Worm (Caenorhabditis elegans) whole organism, late embryonic: Measurements from ENCODE around the gene cdr-4.

Experiments used
- C08G9.2 ChIP-seq: sonication (generic microtip); optimal IDR thresholded peaks from 2 replicates; lab custom pipeline; 2016; ENCODE audit warnings: mild to moderate bottlenecking, missing genetic modification characterization, moderate library complexity, missing compliant biosample characterization
- C38D4.7 ChIP-seq: fragments of 200-800 bp; sonication (Bioruptor generic); optimal IDR thresholded peaks from 2 replicates; lab custom pipeline; 2018; ENCODE audit warnings: mild to moderate bottlenecking, missing genetic modification characterization, moderate library complexity, missing compliant biosample characterization
- Y22D7AL.16 ChIP-seq: sonication (generic microtip); optimal IDR thresholded peaks from 2 replicates; lab custom pipeline; 2016; ENCODE audit warnings: missing genetic modification characterization, missing compliant biosample characterization
- ama-1 ChIP-seq: fragments of 150-350 bp; optimal IDR thresholded peaks from 2 replicates; lab custom pipeline; 2014
- ceh-14 ChIP-seq: sonication (generic microtip); optimal IDR thresholded peaks from 2 replicates; lab custom pipeline; 2016; ENCODE audit warnings: missing genotype, missing genetic modification characterization, missing compliant biosample characterization
- ceh-18 ChIP-seq: sonication (generic microtip); optimal IDR thresholded peaks from 2 replicates; lab custom pipeline; 2016; ENCODE audit warnings: missing genetic modification characterization, missing compliant biosample characterization
- ceh-22 ChIP-seq: sonication (generic microtip); optimal IDR thresholded peaks from 2 replicates; lab custom pipeline; 2017; ENCODE audit warnings: missing biosample characterization, missing genetic modification characterization
- ceh-24 ChIP-seq: sonication (generic microtip); optimal IDR thresholded peaks from 2 replicates; lab custom pipeline; 2016; ENCODE audit warnings: mild to moderate bottlenecking, missing genetic modification characterization, missing compliant biosample characterization
- ceh-31 ChIP-seq: sonication (generic microtip); optimal IDR thresholded peaks from 2 replicates; lab custom pipeline; 2016; ENCODE audit warnings: missing genetic modification characterization, missing compliant biosample characterization
- ceh-45 ChIP-seq: fragments of 200-800 bp; sonication (Bioruptor generic); IDR thresholded peaks from 2 replicates; pipeline ENCODE4 v1.3.6; 2022; ENCODE audit warnings: missing genetic modification reagents, missing genetic modification characterization, missing compliant biosample characterization
- ceh-48 ChIP-seq: sonication (generic microtip); optimal IDR thresholded peaks from 2 replicates; lab custom pipeline; 2016; ENCODE audit warnings: missing genetic modification characterization, inconsistent platforms, missing compliant biosample characterization
- ceh-6 ChIP-seq: fragments of 200-800 bp; sonication (Bioruptor generic); optimal IDR thresholded peaks from 2 replicates; lab custom pipeline; 2018; ENCODE audit warnings: mild to moderate bottlenecking, missing genetic modification characterization, missing compliant biosample characterization
- che-1 ChIP-seq: sonication (generic microtip); optimal IDR thresholded peaks from 2 replicates; lab custom pipeline; 2016; ENCODE audit warnings: mild to moderate bottlenecking, missing genetic modification characterization, missing compliant biosample characterization
- dmd-4 ChIP-seq: sonication (generic microtip); optimal IDR thresholded peaks from 2 replicates; lab custom pipeline; 2016; ENCODE audit warnings: borderline replicate concordance, missing genetic modification characterization, missing compliant biosample characterization
- dve-1 ChIP-seq: sonication (generic microtip); optimal IDR thresholded peaks from 2 replicates; lab custom pipeline; 2017; ENCODE audit warnings: antibody characterized with exemption, mild to moderate bottlenecking, missing genetic modification characterization, missing compliant biosample characterization
- elt-2 ChIP-seq: sonication (generic microtip); optimal IDR thresholded peaks from 2 replicates; lab custom pipeline; 2016; ENCODE audit warnings: missing genetic modification reagents, missing genetic modification characterization, missing compliant biosample characterization
- elt-4 ChIP-seq: sonication (generic microtip); optimal IDR thresholded peaks from 2 replicates; lab custom pipeline; 2016; ENCODE audit warnings: missing genetic modification characterization, missing compliant biosample characterization
- fax-1 ChIP-seq: sonication (generic microtip); optimal IDR thresholded peaks from 2 replicates; lab custom pipeline; 2016; ENCODE audit warnings: missing genotype, missing genetic modification characterization, missing compliant biosample characterization
- fkh-10 ChIP-seq: fragments of 150-350 bp; optimal IDR thresholded peaks from 2 replicates; lab custom pipeline; 2014; ENCODE audit warnings: missing biosample characterization, missing genetic modification reagents, missing genetic modification characterization
- fkh-6 ChIP-seq: sonication (generic microtip); optimal IDR thresholded peaks from 2 replicates; lab custom pipeline; 2016; ENCODE audit warnings: missing genetic modification characterization, missing compliant biosample characterization
- gmeb-2 ChIP-seq: sonication (generic microtip); optimal IDR thresholded peaks from 2 replicates; lab custom pipeline; 2016; ENCODE audit warnings: missing genetic modification characterization, inconsistent platforms, missing compliant biosample characterization
- hlh-30 ChIP-seq: sonication (generic microtip); optimal IDR thresholded peaks from 2 replicates; lab custom pipeline; 2017; ENCODE audit warnings: antibody characterized with exemption, missing genetic modification characterization, missing compliant biosample characterization; ENCODE audit not compliant: insufficient read depth
- hlh-6 ChIP-seq: sonication (generic microtip); optimal IDR thresholded peaks from 2 replicates; lab custom pipeline; 2016; ENCODE audit warnings: missing genotype, missing genetic modification characterization, missing compliant biosample characterization
- lim-6 ChIP-seq: sonication (generic microtip); optimal IDR thresholded peaks from 2 replicates; lab custom pipeline; 2016; ENCODE audit warnings: missing genetic modification characterization, missing compliant biosample characterization
- lin-11 ChIP-seq: fragments of 200-800 bp; sonication (Bioruptor generic); optimal IDR thresholded peaks from 2 replicates; lab custom pipeline; 2018; ENCODE audit warnings: mild to moderate bottlenecking, missing genetic modification characterization, missing compliant biosample characterization
- madf-2 ChIP-seq: sonication (generic microtip); optimal IDR thresholded peaks from 2 replicates; lab custom pipeline; 2017; ENCODE audit warnings: missing genetic modification characterization, missing compliant biosample characterization
- mec-3 ChIP-seq: sonication (generic microtip); optimal IDR thresholded peaks from 2 replicates; lab custom pipeline; 2016; ENCODE audit warnings: borderline replicate concordance, missing genetic modification characterization, missing compliant biosample characterization
- nfya-1 ChIP-seq: sonication (generic microtip); optimal IDR thresholded peaks from 2 replicates; lab custom pipeline; 2017; ENCODE audit warnings: missing genetic modification characterization, mild to moderate bottlenecking, missing compliant biosample characterization, antibody characterized with exemption, moderate library complexity
- nhr-11 ChIP-seq: fragments of 150-350 bp; optimal IDR thresholded peaks from 2 replicates; lab custom pipeline; 2014; ENCODE audit warnings: missing biosample characterization, missing genetic modification characterization
- nhr-232 ChIP-seq: sonication (generic microtip); optimal IDR thresholded peaks from 2 replicates; lab custom pipeline; 2016; ENCODE audit warnings: missing genetic modification characterization, missing compliant biosample characterization
- npax-4 ChIP-seq: sonication (generic microtip); optimal IDR thresholded peaks from 2 replicates; lab custom pipeline; 2016; ENCODE audit warnings: missing genetic modification characterization, missing compliant biosample characterization
- odd-2 ChIP-seq: sonication (generic microtip); optimal IDR thresholded peaks from 2 replicates; lab custom pipeline; 2017; ENCODE audit warnings: antibody characterized with exemption, mild to moderate bottlenecking, missing genetic modification characterization, missing compliant biosample characterization
- pag-3 ChIP-seq: sonication (generic microtip); optimal IDR thresholded peaks from 2 replicates; lab custom pipeline; 2016; ENCODE audit warnings: missing compliant biosample characterization, missing genetic modification characterization, borderline replicate concordance
- pha-2 ChIP-seq: sonication (generic microtip); optimal IDR thresholded peaks from 2 replicates; lab custom pipeline; 2017; ENCODE audit warnings: mild to moderate bottlenecking, missing genetic modification characterization, missing compliant biosample characterization
- pha-4 ChIP-seq: fragments of 150-350 bp; optimal IDR thresholded peaks from 2 replicates; lab custom pipeline; 2018; ENCODE audit warnings: missing biosample characterization, missing genetic modification reagents, missing genetic modification characterization
- pqm-1 ChIP-seq: sonication (generic microtip); optimal IDR thresholded peaks from 2 replicates; lab custom pipeline; 2016; ENCODE audit warnings: missing genetic modification characterization, missing compliant biosample characterization
- rnt-1 ChIP-seq: sonication (generic microtip); optimal IDR thresholded peaks from 2 replicates; lab custom pipeline; 2016; ENCODE audit warnings: missing genetic modification characterization, missing compliant biosample characterization
- sdc-2 ChIP-seq: sonication (generic microtip); optimal IDR thresholded peaks from 2 replicates; lab custom pipeline; 2016; ENCODE audit warnings: missing genotype, missing genetic modification characterization, missing compliant biosample characterization
- sox-4 ChIP-seq: sonication (generic microtip); optimal IDR thresholded peaks from 2 replicates; lab custom pipeline; 2017; ENCODE audit warnings: mild to moderate bottlenecking, missing genetic modification characterization, inconsistent platforms, missing compliant biosample characterization
- syd-9 ChIP-seq: sonication (generic microtip); optimal IDR thresholded peaks from 2 replicates; lab custom pipeline; 2016; ENCODE audit warnings: mild to moderate bottlenecking, missing genetic modification characterization, moderate library complexity, missing compliant biosample characterization
- tbx-2 ChIP-seq: sonication (generic microtip); optimal IDR thresholded peaks from 2 replicates; lab custom pipeline; 2016; ENCODE audit warnings: missing genetic modification characterization, missing compliant biosample characterization
- ttx-3 ChIP-seq: sonication (generic microtip); optimal IDR thresholded peaks from 2 replicates; lab custom pipeline; 2016; ENCODE audit warnings: missing genetic modification reagents, missing genetic modification characterization, missing compliant biosample characterization
- unc-3 ChIP-seq, 2 experiments: fragments of 200-800 bp in 1 of 2; sonication (Bioruptor generic) in 1 of 2; sonication (generic microtip) in 1 of 2; conservative IDR thresholded peaks in 1 of 2; optimal IDR thresholded peaks in 1 of 2; 2 replicates each; pipeline versions ENCODE4 v1.3.6 to Lab custom; 2016 to 2022; ENCODE audit warnings: missing compliant biosample characterization in 2 of 2, missing genetic modification characterization in 2 of 2, missing genetic modification reagents in 1 of 2
- unc-55 ChIP-seq: sonication (generic microtip); optimal IDR thresholded peaks from 2 replicates; lab custom pipeline; 2017; ENCODE audit warnings: missing biosample characterization, missing genetic modification reagents, missing genetic modification characterization
- zip-5 ChIP-seq: sonication (generic microtip); optimal IDR thresholded peaks from 2 replicates; lab custom pipeline; 2016; ENCODE audit warnings: missing genetic modification characterization, missing compliant biosample characterization
- ztf-16 ChIP-seq: sonication (generic microtip); optimal IDR thresholded peaks from 2 replicates; lab custom pipeline; 2017; ENCODE audit warnings: missing genetic modification characterization, missing compliant biosample characterization

cdr-4 gene

DNA sequence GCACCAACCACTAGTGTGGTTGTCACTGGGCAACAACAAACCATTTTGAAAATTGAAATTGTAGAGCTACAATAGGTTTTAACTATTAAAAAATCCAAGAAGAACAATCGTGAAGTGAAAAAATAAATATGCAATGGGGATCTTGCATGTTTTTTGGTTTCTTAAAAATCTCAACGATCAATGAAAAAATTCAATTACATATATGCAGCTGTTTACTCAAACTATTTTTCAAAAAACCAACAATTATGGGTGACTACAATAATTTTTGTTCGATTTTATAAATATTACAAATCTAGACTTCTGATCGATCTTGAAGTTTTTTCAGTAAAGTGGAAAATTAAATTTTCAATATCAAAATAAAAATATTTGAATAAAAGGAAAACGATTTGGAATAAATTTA, at the start of gene cdr-4:
cdr-4 (minus strand) TSS at position 101 of the 400 bp plus-strand sequence.
- TF ChIP-seq odd-2 (tag; lab: Kevin White, UChicago) (no peak), fkh-10 (GFP tag; lab: Kevin White, UChicago) (no peak), hlh-6 (tag; lab: Kevin White, UChicago) (no peak), ceh-14 (no peak), ceh-18 (tag; lab: Kevin White, UChicago) (no peak), unc-3 (GFP tag; conservative IDR thresholded peaks at IDR 0.05; lab: Robert Waterston, UW) (no peak), unc-3 (tag; optimal IDR thresholded peaks at IDR 0.05; lab: Kevin White, UChicago) (no peak), ceh-6 (GFP tag; lab: Kevin White, UChicago) (no peak), nhr-232 (tag; lab: Kevin White, UChicago) (no peak), ceh-48 (no peak), sdc-2 (tag; lab: Kevin White, UChicago) (no peak), Y22D7AL.16 (no peak), pha-4 (tag; lab: Kevin White, UChicago) (no peak), fax-1 (tag; lab: Kevin White, UChicago) (no peak), ttx-3 (tag; lab: Kevin White, UChicago) (no peak)
- TF ChIP-seq, all 69 proteins: peak for 0

- TF ChIP-seq dve-1 (tag; lab: Kevin White, UChicago) (no peak), tbx-2 (tag; lab: Kevin White, UChicago) (no peak), nfya-1 (tag; lab: Kevin White, UChicago) (no peak), unc-55 (no peak), elt-4 (tag; lab: Kevin White, UChicago) (no peak), mec-3 (tag; lab: Kevin White, UChicago) (no peak), pqm-1 (tag; lab: Kevin White, UChicago) (no peak), ceh-22 (tag; lab: Kevin White, UChicago) (no peak), ceh-24 (tag; lab: Kevin White, UChicago) (no peak), ttx-3 (tag; lab: Kevin White, UChicago) (no peak), rnt-1 (tag; lab: Kevin White, UChicago) (no peak), che-1 (tag; lab: Kevin White, UChicago) (no peak), fkh-6 (no peak), pha-2 (no peak), zip-5 (tag; lab: Kevin White, UChicago) (no peak), npax-4 (no peak), ceh-45 (GFP tag; lab: Robert Waterston, UW) (no peak), C38D4.7 (GFP tag; lab: Kevin White, UChicago) (no peak), nhr-11 (no peak), ceh-14 (no peak)
Observed at ce11 chrV:12455695-12456094, 47.3 kb upstream of the cdr-4 start.

- peak; percentile 11 for TF ChIP-seq elt-2
- TF ChIP-seq syd-9 (tag; lab: Kevin White, UChicago): no peak
- no peak for TF ChIP-seq unc-3 (GFP tag; conservative IDR thresholded peaks at IDR 0.05; lab: Robert Waterston, UW)
- TF ChIP-seq unc-3 (tag; optimal IDR thresholded peaks at IDR 0.05; lab: Kevin White, UChicago): no peak
- TF ChIP-seq, all 69 proteins: peak for 1
Observed at ce11 chrV:12450441-12450840, 42.0 kb upstream of the cdr-4 start, which contains the start of gene F28C1.1. F28C1.1 (plus strand) TSS chrV:12450805.

- TF ChIP-seq ceh-18 (tag; lab: Kevin White, UChicago) (no peak), ttx-3 (tag; lab: Kevin White, UChicago) (no peak), ztf-16 (tag; lab: Kevin White, UChicago) (no peak), dmd-4 (tag; lab: Kevin White, UChicago) (no peak), madf-2 (no peak), pag-3 (tag; lab: Kevin White, UChicago) (no peak), sox-4 (no peak), lim-6 (tag; lab: Kevin White, UChicago) (no peak), ceh-31 (tag; lab: Kevin White, UChicago) (no peak), ama-1 (lab: Kevin White, UChicago) (no peak), hlh-30 (no peak), che-1 (tag; lab: Kevin White, UChicago) (no peak), unc-3 (GFP tag; conservative IDR thresholded peaks at IDR 0.05; lab: Robert Waterston, UW) (no peak), unc-3 (tag; optimal IDR thresholded peaks at IDR 0.05; lab: Kevin White, UChicago) (no peak), nfya-1 (tag; lab: Kevin White, UChicago) (no peak), C08G9.2 (tag; lab: Kevin White, UChicago) (no peak), gmeb-2 (no peak), lin-11 (tag; lab: Kevin White, UChicago) (no peak), ceh-24 (tag; lab: Kevin White, UChicago) (no peak), ceh-45 (GFP tag; lab: Robert Waterston, UW) (no peak)
Observed at ce11 chrV:12449902-12450301, 41.5 kb upstream of the cdr-4 start, which contains the start of gene C54D10.10. C54D10.10 (minus strand) TSS chrV:12450002.
